Worm (Caenorhabditis elegans): ENCODE data around the gene clec-123.

clec-123 gene

ce11 chrII:3087134-3087533, 26.9 kb upstream of the clec-123 start:
- TF ChIP-seq ref-1 (GFP tag; conservative IDR thresholded peaks at IDR 0.05): no peak
- no peak for TF ChIP-seq cog-1 (tag; optimal IDR thresholded peaks at IDR 0.05)
- TF ChIP-seq ztf-23 (GFP tag; IDR thresholded peaks at IDR 0.05): no peak
- TF ChIP-seq ztf-29 (GFP tag; IDR thresholded peaks at IDR 0.05): no peak
- TF ChIP-seq klf-2 (GFP tag; conservative IDR thresholded peaks at IDR 0.05): no peak
- TF ChIP-seq flt-1 (GFP tag; IDR thresholded peaks at IDR 0.05): no peak
- no peak for TF ChIP-seq tab-1 (GFP tag; IDR thresholded peaks at IDR 0.05)
- no peak for TF ChIP-seq T22C8.4 (GFP tag; IDR thresholded peaks at IDR 0.05)
- no peak for TF ChIP-seq med-1 (GFP tag; optimal IDR thresholded peaks at IDR 0.05; ENCODE audit: insufficient read depth)

ce11 chrII:3091268-3091667, 22.8 kb upstream of the clec-123 start, which contains the start of gene srg-21:
TSS of gene srg-21 (minus strand) at chrII:3091368.
- TF ChIP-seq cog-1 (tag; optimal IDR thresholded peaks at IDR 0.05): no peak
- no peak for TF ChIP-seq ztf-23 (GFP tag; IDR thresholded peaks at IDR 0.05)
- no peak for TF ChIP-seq klf-2 (GFP tag; conservative IDR thresholded peaks at IDR 0.05)
- no peak for TF ChIP-seq tab-1 (GFP tag; IDR thresholded peaks at IDR 0.05)
- TF ChIP-seq med-1 (GFP tag; optimal IDR thresholded peaks at IDR 0.05; ENCODE audit: insufficient read depth): no peak
- TF ChIP-seq ref-1 (GFP tag; conservative IDR thresholded peaks at IDR 0.05): no peak
- TF ChIP-seq T22C8.4 (GFP tag; IDR thresholded peaks at IDR 0.05): no peak
- no peak for TF ChIP-seq ztf-29 (GFP tag; IDR thresholded peaks at IDR 0.05)
- TF ChIP-seq flt-1 (GFP tag; IDR thresholded peaks at IDR 0.05): no peak

- TF ChIP-seq med-1 (GFP tag; optimal IDR thresholded peaks at IDR 0.05; ENCODE audit: insufficient read depth): no peak
- TF ChIP-seq tab-1 (GFP tag; IDR thresholded peaks at IDR 0.05): no peak
- no peak for TF ChIP-seq ztf-23 (GFP tag; IDR thresholded peaks at IDR 0.05)
- no peak for TF ChIP-seq cog-1 (tag; optimal IDR thresholded peaks at IDR 0.05)
- no peak for TF ChIP-seq ref-1 (GFP tag; conservative IDR thresholded peaks at IDR 0.05)
- no peak for TF ChIP-seq flt-1 (GFP tag; IDR thresholded peaks at IDR 0.05)
- TF ChIP-seq T22C8.4 (GFP tag; IDR thresholded peaks at IDR 0.05): no peak
Observed at ce11 chrII:3093352-3093751, 20.7 kb upstream of the clec-123 start, which contains the start of gene srg-22. TSS of gene srg-22 (minus strand) at chrII:3093452.

ce11 chrII:3096060-3096459, 18.0 kb upstream of the clec-123 start, which contains the start of gene srg-23:
TSS of gene srg-23 (minus strand) at chrII:3096160.
- TF ChIP-seq ztf-23 (GFP tag; IDR thresholded peaks at IDR 0.05): no peak
- no peak for TF ChIP-seq flt-1 (GFP tag; IDR thresholded peaks at IDR 0.05)
- TF ChIP-seq ztf-29 (GFP tag; IDR thresholded peaks at IDR 0.05): no peak
- no peak for TF ChIP-seq tab-1 (GFP tag; IDR thresholded peaks at IDR 0.05)
- TF ChIP-seq ref-1 (GFP tag; conservative IDR thresholded peaks at IDR 0.05): no peak
- TF ChIP-seq med-1 (GFP tag; optimal IDR thresholded peaks at IDR 0.05; ENCODE audit: insufficient read depth): no peak
- TF ChIP-seq klf-2 (GFP tag; conservative IDR thresholded peaks at IDR 0.05): no peak
- TF ChIP-seq cog-1 (tag; optimal IDR thresholded peaks at IDR 0.05): no peak
- no peak for TF ChIP-seq T22C8.4 (GFP tag; IDR thresholded peaks at IDR 0.05)

- no peak for TF ChIP-seq ztf-23 (GFP tag; IDR thresholded peaks at IDR 0.05)
- TF ChIP-seq cog-1 (tag; optimal IDR thresholded peaks at IDR 0.05): no peak
- no peak for TF ChIP-seq ref-1 (GFP tag; conservative IDR thresholded peaks at IDR 0.05)
- TF ChIP-seq flt-1 (GFP tag; IDR thresholded peaks at IDR 0.05): no peak
- no peak for TF ChIP-seq med-1 (GFP tag; optimal IDR thresholded peaks at IDR 0.05; ENCODE audit: insufficient read depth)
- no peak for TF ChIP-seq tab-1 (GFP tag; IDR thresholded peaks at IDR 0.05)
- no peak for TF ChIP-seq T22C8.4 (GFP tag; IDR thresholded peaks at IDR 0.05)
Observed at ce11 chrII:3096857-3097256, 17.2 kb upstream of the clec-123 start, which contains the start of gene Y25C1A.14. TSS of gene Y25C1A.14 (minus strand) at chrII:3096957.

- TF ChIP-seq ztf-23 (GFP tag; IDR thresholded peaks at IDR 0.05) (no peak), ztf-29 (GFP tag; IDR thresholded peaks at IDR 0.05) (no peak), klf-2 (GFP tag; conservative IDR thresholded peaks at IDR 0.05) (no peak), cog-1 (tag; optimal IDR thresholded peaks at IDR 0.05) (no peak), T22C8.4 (GFP tag; IDR thresholded peaks at IDR 0.05) (no peak), flt-1 (GFP tag; IDR thresholded peaks at IDR 0.05) (no peak), med-1 (GFP tag; optimal IDR thresholded peaks at IDR 0.05; ENCODE audit: insufficient read depth) (no peak), ref-1 (GFP tag; conservative IDR thresholded peaks at IDR 0.05) (no peak), tab-1 (GFP tag; IDR thresholded peaks at IDR 0.05) (no peak)
Observed at ce11 chrII:3100546-3100945, 13.5 kb upstream of the clec-123 start, which contains the start of gene srg-24. TSS of gene srg-24 (minus strand) at chrII:3100646.

- TF ChIP-seq med-1 (GFP tag; optimal IDR thresholded peaks at IDR 0.05; ENCODE audit: insufficient read depth) (no peak), flt-1 (GFP tag; IDR thresholded peaks at IDR 0.05) (no peak), ref-1 (GFP tag; conservative IDR thresholded peaks at IDR 0.05) (no peak), tab-1 (GFP tag; IDR thresholded peaks at IDR 0.05) (no peak), klf-2 (GFP tag; conservative IDR thresholded peaks at IDR 0.05) (no peak), cog-1 (tag; optimal IDR thresholded peaks at IDR 0.05) (no peak), T22C8.4 (GFP tag; IDR thresholded peaks at IDR 0.05) (no peak), ztf-23 (GFP tag; IDR thresholded peaks at IDR 0.05) (no peak), ztf-29 (GFP tag; IDR thresholded peaks at IDR 0.05) (no peak)
Observed at ce11 chrII:3102018-3102417, 12.0 kb upstream of the clec-123 start, which contains the start of gene clec-121. TSS of gene clec-121 (plus strand) at chrII:3102318.

ce11 chrII:3105765-3106164, 8.3 kb upstream of the clec-123 start, which contains the start of gene clec-122:
TSS of gene clec-122 (plus strand) at chrII:3106065.
- TF ChIP-seq ref-1 (GFP tag; conservative IDR thresholded peaks at IDR 0.05): no peak
- no peak for TF ChIP-seq ztf-29 (GFP tag; IDR thresholded peaks at IDR 0.05)
- no peak for TF ChIP-seq klf-2 (GFP tag; conservative IDR thresholded peaks at IDR 0.05)
- no peak for TF ChIP-seq flt-1 (GFP tag; IDR thresholded peaks at IDR 0.05)

- TF ChIP-seq klf-2 (GFP tag; conservative IDR thresholded peaks at IDR 0.05) (no peak), tab-1 (GFP tag; IDR thresholded peaks at IDR 0.05) (0 out of 2 replicates have a peak, but pooled peaks have one; percentile 47)
Observed at ce11 chrII:3108101-3108500, 5.9 kb upstream of the clec-123 start.

- TF ChIP-seq tab-1 (GFP tag; IDR thresholded peaks at IDR 0.05) (no peak), klf-2 (GFP tag; conservative IDR thresholded peaks at IDR 0.05) (no peak), ref-1 (GFP tag; conservative IDR thresholded peaks at IDR 0.05) (no peak), cog-1 (tag; optimal IDR thresholded peaks at IDR 0.05) (no peak), flt-1 (GFP tag; IDR thresholded peaks at IDR 0.05) (no peak), ztf-29 (GFP tag; IDR thresholded peaks at IDR 0.05) (no peak), T22C8.4 (GFP tag; IDR thresholded peaks at IDR 0.05) (no peak), med-1 (GFP tag; optimal IDR thresholded peaks at IDR 0.05; ENCODE audit: insufficient read depth) (no peak), ztf-23 (GFP tag; IDR thresholded peaks at IDR 0.05) (no peak)
Observed at ce11 chrII:3109533-3109932, 4.5 kb upstream of the clec-123 start.
